Worm (Caenorhabditis elegans): Measurements from ENCODE around the gene acr-9.

The acr-9 gene

ce11 chrX:13665447-13665846, 18.7 kb upstream of the acr-9 start (continued):
- peak in 1 of 3 experiments; percentile 84 for TF ChIP-seq lin-35 (GFP tag; optimal IDR thresholded peaks at IDR 0.05)
- TF ChIP-seq egl-44 (GFP tag; IDR thresholded peaks at IDR 0.05), result peak; percentile 96
- TF ChIP-seq tlf-1 (GFP tag; optimal IDR thresholded peaks at IDR 0.05), result peak; percentile 81
- TF ChIP-seq snpc-3.4 (tag; optimal IDR thresholded peaks at IDR 0.05), result peak; percentile 86
- peak; percentile 91; the same call in 1 of the 2 replicates for TF ChIP-seq bed-1 (GFP tag; IDR thresholded peaks at IDR 0.05)
- peak; percentile 87 for TF ChIP-seq nhr-179 (tag; optimal IDR thresholded peaks at IDR 0.05)
- peak; percentile 94 for TF ChIP-seq athp-1 (tag; optimal IDR thresholded peaks at IDR 0.05)
- TF ChIP-seq ceh-100 (GFP tag; IDR thresholded peaks at IDR 0.05), result peak; percentile 78
- peak; percentile 90 for TF ChIP-seq madf-10 (tag; optimal IDR thresholded peaks at IDR 0.05)
- TF ChIP-seq snpc-4 (GFP tag; optimal IDR thresholded peaks at IDR 0.05), result peak; percentile 85
- TF ChIP-seq snpc-4 (tag; optimal IDR thresholded peaks at IDR 0.05), result peak in 3 of 4 experiments; percentile 82 to 87 (median 84)
- TF ChIP-seq nhr-120 (GFP tag; IDR thresholded peaks at IDR 0.05), result peak; percentile 96
- peak; percentile 12 for TF ChIP-seq dpl-1 (GFP tag; optimal IDR thresholded peaks at IDR 0.05)
- TF ChIP-seq madf-6 (GFP tag; IDR thresholded peaks at IDR 0.05), result peak; percentile 77; the same call in 1 of the 2 replicates
- TF ChIP-seq rpc-1 (optimal IDR thresholded peaks at IDR 0.05), result peak; percentile 100
- peak; percentile 99 for TF ChIP-seq rpc-1 (tag; optimal IDR thresholded peaks at IDR 0.05)
- no peak for TF ChIP-seq unc-62 (GFP tag; optimal IDR thresholded peaks at IDR 0.05)
- peak; percentile 75 for TF ChIP-seq egrh-3 (GFP tag; IDR thresholded peaks at IDR 0.05)
- TF ChIP-seq let-607 (tag; optimal IDR thresholded peaks at IDR 0.05), result peak; percentile 65 to 83
- TF ChIP-seq ZK185.1 (tag; optimal IDR thresholded peaks at IDR 0.05; ENCODE audit: poor library complexity, severe bottlenecking), result peak; percentile 97
- peak; percentile 32 for TF ChIP-seq lsl-1 (GFP tag; optimal IDR thresholded peaks at IDR 0.05)
- TF ChIP-seq mel-28 (tag; optimal IDR thresholded peaks at IDR 0.05; ENCODE audit: borderline replicate concordance), result peak; percentile 54
- peak; percentile 99 for TF ChIP-seq F52B5.7 (tag; optimal IDR thresholded peaks at IDR 0.05)
- peak; percentile 92 for TF ChIP-seq ztf-25 (GFP tag; IDR thresholded peaks at IDR 0.05)
- no peak for TF ChIP-seq nfya-1 (tag; optimal IDR thresholded peaks at IDR 0.05; ENCODE audit: borderline replicate concordance, insufficient read depth)
- TF ChIP-seq hmg-1.2 (GFP tag; IDR thresholded peaks at IDR 0.05), result peak; percentile 89
- peak; percentile 65; the same call in 1 of the 2 replicates for TF ChIP-seq bed-2 (GFP tag; IDR thresholded peaks at IDR 0.05)
- peak; percentile 71 for TF ChIP-seq cebp-1 (GFP tag; IDR thresholded peaks at IDR 0.05)
- peak; percentile 90 for TF ChIP-seq cebp-1 (tag; optimal IDR thresholded peaks at IDR 0.05)
- 0 out of 2 replicates have a peak, but pooled peaks have one; percentile 63 for TF ChIP-seq hsf-1 (GFP tag; IDR thresholded peaks at IDR 0.05)
- TF ChIP-seq B0035.1 (tag; optimal IDR thresholded peaks at IDR 0.05), result peak; percentile 90
- TF ChIP-seq F22D6.2 (tag; optimal IDR thresholded peaks at IDR 0.05), result peak; percentile 75
- TF ChIP-seq pha-4 (tag; optimal IDR thresholded peaks at IDR 0.05), result no peak
- peak; percentile 66 for TF ChIP-seq ztf-3 (GFP tag; optimal IDR thresholded peaks at IDR 0.05)
- no peak for TF ChIP-seq nfya-2 (GFP tag; IDR thresholded peaks at IDR 0.05)
- TF ChIP-seq Y53F4B.3 (GFP tag; IDR thresholded peaks at IDR 0.05), result 0 out of 2 replicates have a peak, but pooled peaks have one; percentile 40
- TF ChIP-seq rcor-1 (GFP tag; IDR thresholded peaks at IDR 0.05), result peak; percentile 94
- TF ChIP-seq lag-1 (GFP tag; IDR thresholded peaks at IDR 0.05), result 0 out of 2 replicates have a peak, but pooled peaks have one; percentile 86
- TF ChIP-seq sptf-2 (GFP tag; optimal IDR thresholded peaks at IDR 0.05), result peak; percentile 88
- peak; percentile 79 for TF ChIP-seq ztf-22 (GFP tag; optimal IDR thresholded peaks at IDR 0.05)
- TF ChIP-seq B0019.2 (GFP tag; conservative IDR thresholded peaks at IDR 0.05), result peak; percentile 51
- peak; percentile 97 for TF ChIP-seq Y56A3A.18 (GFP tag; IDR thresholded peaks at IDR 0.05)
- TF ChIP-seq fkh-3 (tag; optimal IDR thresholded peaks at IDR 0.05), result peak; percentile 97
- TF ChIP-seq egl-18 (GFP tag; IDR thresholded peaks at IDR 0.05), result peak; percentile 78
- peak; percentile 94 for TF ChIP-seq T26A5.8 (tag; optimal IDR thresholded peaks at IDR 0.05)
- peak; percentile 96 for TF ChIP-seq ceh-79 (tag; optimal IDR thresholded peaks at IDR 0.05)
- peak; percentile 99 for TF ChIP-seq B0261.1 (tag; optimal IDR thresholded peaks at IDR 0.05)
- peak; percentile 64; the same call in 1 of the 2 replicates for TF ChIP-seq aptf-2 (GFP tag; conservative IDR thresholded peaks at IDR 0.05)
